Worm (Caenorhabditis elegans) whole organism, mixed stage, embryonic: Measurements from ENCODE around the gene vps-18.

Source experiments
- nhr-12 ChIP-seq: fragments of 150-350 bp; optimal IDR thresholded peaks from 2 replicates; lab custom pipeline; 2014; ENCODE audit warnings: missing biosample characterization, missing genetic modification characterization
- sem-2 ChIP-seq: fragments of 200-800 bp; sonication (Bioruptor generic); optimal IDR thresholded peaks from 2 replicates; lab custom pipeline; 2018; ENCODE audit warnings: mild to moderate bottlenecking, missing genetic modification characterization, missing compliant biosample characterization

DNA sequence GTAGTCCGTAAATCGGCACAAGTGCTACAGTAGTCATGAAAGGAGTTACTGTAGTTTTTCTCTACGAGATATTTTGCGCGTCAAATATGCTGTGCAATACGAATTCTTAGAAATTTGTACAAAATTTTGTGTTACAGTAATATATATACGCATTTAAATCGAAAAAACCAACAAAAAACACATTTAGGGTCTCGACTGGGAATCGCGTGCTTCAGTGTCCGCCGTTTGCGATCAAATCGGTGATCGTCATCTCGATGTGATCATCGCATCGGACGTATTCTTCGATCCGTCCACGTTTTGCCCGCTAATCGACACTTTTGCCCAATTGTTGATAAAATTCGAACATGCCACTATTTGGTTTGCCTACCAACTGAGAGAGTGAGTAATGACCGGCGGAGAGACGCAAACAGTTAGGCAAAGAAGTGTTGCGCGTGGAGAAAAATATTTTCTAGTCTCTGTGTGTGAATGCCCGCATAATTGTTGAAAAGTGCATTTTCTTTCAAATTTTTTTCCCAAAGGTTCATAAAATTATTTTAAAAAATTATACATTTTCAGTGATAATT, 8.0 kb downstream of the vps-18 start:
- TF ChIP-seq sem-2 (GFP tag; lab: Kevin White, UChicago) (no peak), nhr-12 (tag; lab: Kevin White, UChicago) (no peak)
